Fruit fly (Drosophila melanogaster) whole organism, embryonic: ENCODE measurements around the gene Iris.

Experiments used
- Atf3 ChIP-seq: fragments of 200-800 bp; sonication (Bioruptor generic); optimal IDR thresholded peaks from 3 replicates; lab custom pipeline; 2016; ENCODE audit warnings: missing biosample characterization, missing genetic modification characterization
- CG31224 ChIP-seq: fragments of 200-800 bp; sonication (Bioruptor generic); IDR thresholded peaks from 2 replicates; pipeline ENCODE4 v1.3.6; 2022; ENCODE audit warnings: missing biosample characterization, missing genetic modification characterization
- CG7987 ChIP-seq: fragments of 200-800 bp; sonication (Bioruptor generic); optimal IDR thresholded peaks from 2 replicates; lab custom pipeline; 2018; ENCODE audit warnings: missing biosample characterization, mild to moderate bottlenecking, missing genetic modification characterization, moderate library complexity
- Fer2 ChIP-seq: fragments of 200-800 bp; sonication (Bioruptor generic); optimal IDR thresholded peaks from 2 replicates; lab custom pipeline; 2018; ENCODE audit warnings: missing biosample characterization, mild to moderate bottlenecking, missing genetic modification characterization, moderate library complexity
- H15 ChIP-seq: fragments of 200-800 bp; sonication (Bioruptor generic); IDR thresholded peaks from 3 replicates; pipeline ENCODE4 v1.3.6; 2022; ENCODE audit warnings: missing biosample characterization, missing genetic modification characterization
- Lpt ChIP-seq: fragments of >200 bp; optimal IDR thresholded peaks from 2 replicates; lab custom pipeline; 2018; ENCODE audit warnings: missing biosample characterization, missing genetic modification characterization
- MTF-1 ChIP-seq: fragments of 200-800 bp; sonication (Bioruptor generic); optimal IDR thresholded peaks from 2 replicates; lab custom pipeline; 2018; ENCODE audit warnings: missing biosample characterization, mild to moderate bottlenecking, missing genetic modification characterization, borderline replicate concordance
- NFAT ChIP-seq: fragments of 200-800 bp; sonication (Bioruptor generic); IDR thresholded peaks from 2 replicates; pipeline ENCODE4 v1.3.6; 2022; ENCODE audit warnings: missing biosample characterization, missing genetic modification characterization
- az2 ChIP-seq: fragments of 200-800 bp; sonication (Bioruptor generic); optimal IDR thresholded peaks from 3 replicates; lab custom pipeline; 2016; ENCODE audit warnings: missing biosample characterization, missing genetic modification characterization
- bowl ChIP-seq: fragments of 200-800 bp; sonication (Bioruptor generic); IDR thresholded peaks from 2 replicates; pipeline ENCODE4 v1.3.6; 2022; ENCODE audit warnings: missing biosample characterization, missing genetic modification characterization
- h ChIP-seq: fragments of >200 bp; optimal IDR thresholded peaks from 2 replicates; lab custom pipeline; 2017
- lola ChIP-seq, 3 experiments: fragments of >200 bp in 2 of 3; fragments of 200-800 bp in 1 of 3; sonication (Bioruptor generic) in 1 of 3; optimal IDR thresholded peaks; 2 replicates each; lab custom pipeline; 2017 to 2019; ENCODE audit warnings: missing biosample characterization in 3 of 3, missing genetic modification characterization in 3 of 3, mild to moderate bottlenecking in 1 of 3, moderate library complexity in 1 of 3
- pan ChIP-seq, 4 experiments: fragments of >200 bp in 3 of 4; fragments of 200-800 bp in 1 of 4; sonication (Bioruptor generic) in 1 of 4; optimal IDR thresholded peaks in 3 of 4; IDR thresholded peaks in 1 of 4; 2 replicates each; pipeline versions ENCODE4 v1.3.6 to Lab custom; 2017 to 2022; ENCODE audit warnings: missing biosample characterization in 2 of 4, missing genetic modification characterization in 2 of 4, mixed read lengths in 1 of 4

dm6 chr2L:1150554-1150953 is 16.7 kb upstream of the Iris start, which contains the start of the genes Tfb4 and Vps29:
- TF ChIP-seq az2 (GFP tag; lab: Kevin White, UChicago) (peak; percentile 26), pan (optimal IDR thresholded peaks at IDR 0.05; lab: Kevin White, UChicago) (no peak), pan (GFP tag; optimal IDR thresholded peaks at IDR 0.05 in 1 of 2, IDR thresholded peaks at IDR 0.05 in 1 of 2) (peak in 1 of 2 experiments; percentile 52), Fer2 (no peak), CG7987 (peak; percentile 44), Lpt (GFP tag; lab: Kevin White, UChicago) (no peak), MTF-1 (no peak), bowl (GFP tag; lab: Robert Waterston, UW) (peak; percentile 16; the same call in 1 of the 2 replicates), lola (GFP tag; optimal IDR thresholded peaks at IDR 0.05; lab: Kevin White, UChicago) (no peak), h (lab: Kevin White, UChicago) (no peak), H15 (GFP tag; lab: Robert Waterston, UW) (no peak), NFAT (GFP tag; lab: Robert Waterston, UW) (peak; percentile 66; the same call in 1 of the 2 replicates), Atf3 (GFP tag; lab: Kevin White, UChicago) (no peak), CG31224 (GFP tag; lab: Robert Waterston, UW) (peak; percentile 36; the same call in 1 of the 2 replicates)
